Fruit fly (Drosophila melanogaster): Measurements from ENCODE around the gene CD98hc.

dm6 chr3R:7972179-7972578 lies 6.0 kb downstream of the CD98hc start:
- TF ChIP-seq Gug (GFP tag; IDR thresholded peaks at IDR 0.05) = no peak
- TF ChIP-seq Blimp-1 (GFP tag; optimal IDR thresholded peaks at IDR 0.05) = no peak
- no peak for TF ChIP-seq fkh (GFP tag; optimal IDR thresholded peaks at IDR 0.05)
- no peak for TF ChIP-seq fd85E (GFP tag; optimal IDR thresholded peaks at IDR 0.05)
- TF ChIP-seq spab (GFP tag; optimal IDR thresholded peaks at IDR 0.05) = no peak
- TF ChIP-seq salr (GFP tag; optimal IDR thresholded peaks at IDR 0.05) = no peak
- TF ChIP-seq Eip75B (GFP tag; optimal IDR thresholded peaks at IDR 0.05) = no peak
- TF ChIP-seq Hr38 (GFP tag; optimal IDR thresholded peaks at IDR 0.05) = no peak
- TF ChIP-seq CG10631 (GFP tag; optimal IDR thresholded peaks at IDR 0.05) = no peak
- TF ChIP-seq CG9139 (GFP tag; optimal IDR thresholded peaks at IDR 0.05) = no peak
